Worm (Caenorhabditis elegans) whole organism, late embryonic: Measurements from ENCODE around the gene wbp-2.

ENCODE experiments used
- C08G9.2 ChIP-seq: sonication (generic microtip); optimal IDR thresholded peaks from 2 replicates; lab custom pipeline; 2016; ENCODE audit warnings: mild to moderate bottlenecking, missing genetic modification characterization, moderate library complexity, missing compliant biosample characterization
- C38D4.7 ChIP-seq: fragments of 200-800 bp; sonication (Bioruptor generic); optimal IDR thresholded peaks from 2 replicates; lab custom pipeline; 2018; ENCODE audit warnings: mild to moderate bottlenecking, missing genetic modification characterization, moderate library complexity, missing compliant biosample characterization
- Y22D7AL.16 ChIP-seq: sonication (generic microtip); optimal IDR thresholded peaks from 2 replicates; lab custom pipeline; 2016; ENCODE audit warnings: missing genetic modification characterization, missing compliant biosample characterization
- ama-1 ChIP-seq: fragments of 150-350 bp; optimal IDR thresholded peaks from 2 replicates; lab custom pipeline; 2014
- ceh-14 ChIP-seq: sonication (generic microtip); optimal IDR thresholded peaks from 2 replicates; lab custom pipeline; 2016; ENCODE audit warnings: missing genotype, missing genetic modification characterization, missing compliant biosample characterization
- ceh-22 ChIP-seq: sonication (generic microtip); optimal IDR thresholded peaks from 2 replicates; lab custom pipeline; 2017; ENCODE audit warnings: missing biosample characterization, missing genetic modification characterization
- ceh-30 ChIP-seq: fragments of 150-350 bp; optimal IDR thresholded peaks from 2 replicates; lab custom pipeline; 2014; ENCODE audit warnings: missing biosample characterization, missing genetic modification characterization
- ceh-34 ChIP-seq: sonication (generic microtip); optimal IDR thresholded peaks from 2 replicates; lab custom pipeline; 2016; ENCODE audit warnings: mild to moderate bottlenecking, missing genetic modification characterization, missing compliant biosample characterization
- dmd-4 ChIP-seq: sonication (generic microtip); optimal IDR thresholded peaks from 2 replicates; lab custom pipeline; 2016; ENCODE audit warnings: borderline replicate concordance, missing genetic modification characterization, missing compliant biosample characterization
- elt-2 ChIP-seq: sonication (generic microtip); optimal IDR thresholded peaks from 2 replicates; lab custom pipeline; 2016; ENCODE audit warnings: missing genetic modification reagents, missing genetic modification characterization, missing compliant biosample characterization
- elt-4 ChIP-seq: sonication (generic microtip); optimal IDR thresholded peaks from 2 replicates; lab custom pipeline; 2016; ENCODE audit warnings: missing genetic modification characterization, missing compliant biosample characterization
- eyg-1 ChIP-seq: sonication (generic microtip); optimal IDR thresholded peaks from 2 replicates; lab custom pipeline; 2016; ENCODE audit warnings: missing genotype, missing genetic modification characterization, missing compliant biosample characterization
- fkh-10 ChIP-seq: fragments of 150-350 bp; optimal IDR thresholded peaks from 2 replicates; lab custom pipeline; 2014; ENCODE audit warnings: missing biosample characterization, missing genetic modification reagents, missing genetic modification characterization
- hlh-13 ChIP-seq: fragments of 200-800 bp; sonication (Bioruptor generic); optimal IDR thresholded peaks from 2 replicates; lab custom pipeline; 2018; ENCODE audit warnings: mild to moderate bottlenecking, missing genetic modification characterization, missing compliant biosample characterization
- lim-6 ChIP-seq: sonication (generic microtip); optimal IDR thresholded peaks from 2 replicates; lab custom pipeline; 2016; ENCODE audit warnings: missing genetic modification characterization, missing compliant biosample characterization
- lin-11 ChIP-seq: fragments of 200-800 bp; sonication (Bioruptor generic); optimal IDR thresholded peaks from 2 replicates; lab custom pipeline; 2018; ENCODE audit warnings: mild to moderate bottlenecking, missing genetic modification characterization, missing compliant biosample characterization
- madf-2 ChIP-seq: sonication (generic microtip); optimal IDR thresholded peaks from 2 replicates; lab custom pipeline; 2017; ENCODE audit warnings: missing genetic modification characterization, missing compliant biosample characterization
- mec-3 ChIP-seq: sonication (generic microtip); optimal IDR thresholded peaks from 2 replicates; lab custom pipeline; 2016; ENCODE audit warnings: borderline replicate concordance, missing genetic modification characterization, missing compliant biosample characterization
- nfya-1 ChIP-seq: sonication (generic microtip); optimal IDR thresholded peaks from 2 replicates; lab custom pipeline; 2017; ENCODE audit warnings: missing genetic modification characterization, mild to moderate bottlenecking, missing compliant biosample characterization, antibody characterized with exemption, moderate library complexity
- nhr-11 ChIP-seq: fragments of 150-350 bp; optimal IDR thresholded peaks from 2 replicates; lab custom pipeline; 2014; ENCODE audit warnings: missing biosample characterization, missing genetic modification characterization
- odd-2 ChIP-seq: sonication (generic microtip); optimal IDR thresholded peaks from 2 replicates; lab custom pipeline; 2017; ENCODE audit warnings: antibody characterized with exemption, mild to moderate bottlenecking, missing genetic modification characterization, missing compliant biosample characterization
- pat-9 ChIP-seq: fragments of 200-800 bp; sonication (Bioruptor generic); optimal IDR thresholded peaks from 2 replicates; lab custom pipeline; 2018; ENCODE audit warnings: mild to moderate bottlenecking, missing genetic modification characterization, moderate library complexity, missing compliant biosample characterization
- pax-1 ChIP-seq: fragments of 150-350 bp; optimal IDR thresholded peaks from 2 replicates; lab custom pipeline; 2014; ENCODE audit warnings: missing biosample characterization, missing genetic modification characterization
- pha-4 ChIP-seq: fragments of 150-350 bp; optimal IDR thresholded peaks from 2 replicates; lab custom pipeline; 2018; ENCODE audit warnings: missing biosample characterization, missing genetic modification reagents, missing genetic modification characterization
- pros-1 ChIP-seq: fragments of 150-350 bp; optimal IDR thresholded peaks from 2 replicates; lab custom pipeline; 2014; ENCODE audit warnings: missing biosample characterization, missing genetic modification reagents, missing genetic modification characterization
- ref-2 ChIP-seq: sonication (generic microtip); optimal IDR thresholded peaks from 2 replicates; lab custom pipeline; 2016; ENCODE audit warnings: missing genetic modification characterization, missing compliant biosample characterization
- rnt-1 ChIP-seq: sonication (generic microtip); optimal IDR thresholded peaks from 2 replicates; lab custom pipeline; 2016; ENCODE audit warnings: missing genetic modification characterization, missing compliant biosample characterization
- sox-4 ChIP-seq: sonication (generic microtip); optimal IDR thresholded peaks from 2 replicates; lab custom pipeline; 2017; ENCODE audit warnings: mild to moderate bottlenecking, missing genetic modification characterization, inconsistent platforms, missing compliant biosample characterization
- tbx-2 ChIP-seq: sonication (generic microtip); optimal IDR thresholded peaks from 2 replicates; lab custom pipeline; 2016; ENCODE audit warnings: missing genetic modification characterization, missing compliant biosample characterization
- tbx-7 ChIP-seq: sonication (generic microtip); optimal IDR thresholded peaks from 2 replicates; lab custom pipeline; 2016; ENCODE audit warnings: missing genotype, missing genetic modification characterization, missing compliant biosample characterization
- unc-42 ChIP-seq: sonication (generic microtip); optimal IDR thresholded peaks from 2 replicates; lab custom pipeline; 2016; ENCODE audit warnings: missing genotype, missing genetic modification characterization, missing compliant biosample characterization
- unc-86 ChIP-seq: sonication (generic microtip); optimal IDR thresholded peaks from 2 replicates; lab custom pipeline; 2016; ENCODE audit warnings: missing genetic modification characterization, missing compliant biosample characterization
- ztf-16 ChIP-seq: sonication (generic microtip); optimal IDR thresholded peaks from 2 replicates; lab custom pipeline; 2017; ENCODE audit warnings: missing genetic modification characterization, missing compliant biosample characterization

The wbp-2 gene

ce11 chrII:9284358-9285170 lies 45.0 kb upstream of the wbp-2 start:
- peak; percentile 23 for TF ChIP-seq pax-1 (tag; lab: Kevin White, UChicago)
- peak; percentile 14 for TF ChIP-seq nfya-1 (tag; lab: Kevin White, UChicago)
- peak; percentile 31 for TF ChIP-seq tbx-2 (tag; lab: Kevin White, UChicago)
- TF ChIP-seq ceh-34 (tag; lab: Kevin White, UChicago) = peak; percentile 47
- TF ChIP-seq ceh-22 = peak; percentile 9
- TF ChIP-seq ceh-30 (tag; lab: Kevin White, UChicago) = no peak
- no peak for TF ChIP-seq fkh-10 (GFP tag; lab: Kevin White, UChicago)

- TF ChIP-seq ama-1 (lab: Kevin White, UChicago) = peak; percentile 64
- no peak for TF ChIP-seq unc-42 (tag; lab: Kevin White, UChicago)
Measured at ce11 chrII:9285171-9286025, 44.2 kb upstream of the wbp-2 start, which contains the start of gene mtrr-1. Gene mtrr-1 (plus strand): TSS chrII:9285975.

ce11 chrII:9289127-9289526 lies 40.4 kb upstream of the wbp-2 start:
- TF ChIP-seq ceh-14 (tag; lab: Kevin White, UChicago) (no peak), madf-2 (tag; lab: Kevin White, UChicago) (no peak), dmd-4 (no peak), pha-4 (no peak), nhr-11 (tag; lab: Kevin White, UChicago) (no peak), lin-11 (no peak), ztf-16 (tag; lab: Kevin White, UChicago) (no peak), nfya-1 (tag; lab: Kevin White, UChicago) (no peak)

ce11 chrII:9291632-9292031 lies 37.9 kb upstream of the wbp-2 start, which contains the start of gene acs-7:
Gene acs-7 (plus strand): TSS chrII:9292017.
- TF ChIP-seq elt-2 (peak; percentile 94), eyg-1 (no peak), C08G9.2 (no peak), rnt-1 (tag; lab: Kevin White, UChicago) (no peak)

- TF ChIP-seq C38D4.7 = no peak
- no peak for TF ChIP-seq unc-86 (tag; lab: Kevin White, UChicago)
- TF ChIP-seq ztf-16 (tag; lab: Kevin White, UChicago) = no peak
- TF ChIP-seq nhr-11 (tag; lab: Kevin White, UChicago) = no peak
- TF ChIP-seq pros-1 (tag; lab: Kevin White, UChicago) = no peak
- no peak for TF ChIP-seq elt-4 (tag; lab: Kevin White, UChicago)
- TF ChIP-seq mec-3 (tag; lab: Kevin White, UChicago) = no peak
- TF ChIP-seq ama-1 (lab: Kevin White, UChicago) = no peak
- no peak for TF ChIP-seq eyg-1
- TF ChIP-seq hlh-13 (GFP tag; lab: Kevin White, UChicago) = no peak
- TF ChIP-seq tbx-7 (tag; lab: Kevin White, UChicago) = no peak
- TF ChIP-seq ref-2 (tag; lab: Kevin White, UChicago) = no peak
- no peak for TF ChIP-seq Y22D7AL.16 (tag; lab: Kevin White, UChicago)
- TF ChIP-seq odd-2 (tag; lab: Kevin White, UChicago) = no peak
- TF ChIP-seq lim-6 = no peak
- TF ChIP-seq pat-9 (tag; lab: Kevin White, UChicago) = no peak
- TF ChIP-seq sox-4 = no peak
Measured at ce11 chrII:9295678-9296077, 33.9 kb upstream of the wbp-2 start, which contains the start of gene C01G6.9. Gene C01G6.9 (minus strand): TSS chrII:9295818.
